Fruit fly (Drosophila melanogaster) whole organism, embryonic: ENCODE results near the gene ND-PDSW.

ENCODE experiments used
- Blimp-1 ChIP-seq: fragments of 200-800 bp; sonication (Bioruptor generic); optimal IDR thresholded peaks from 3 replicates; lab custom pipeline; 2018; ENCODE audit warnings: missing biosample characterization, missing genetic modification characterization, mild to moderate bottlenecking, moderate library complexity, missing genetic modification reagents
- CG10274 ChIP-seq: fragments of 200-800 bp; sonication (Bioruptor generic); optimal IDR thresholded peaks from 3 replicates; lab custom pipeline; 2017; ENCODE audit warnings: missing biosample characterization, mild to moderate bottlenecking, missing genetic modification characterization
- CG10321 ChIP-seq: fragments of 200-800 bp; sonication (Bioruptor generic); IDR thresholded peaks from 2 replicates; pipeline ENCODE4 v1.3.6; 2022; ENCODE audit warnings: missing biosample characterization, missing genetic modification characterization
- CG12391 ChIP-seq: fragments of 200-800 bp; sonication (Bioruptor generic); optimal IDR thresholded peaks from 3 replicates; lab custom pipeline; 2018; ENCODE audit warnings: missing biosample characterization, mild to moderate bottlenecking, missing genetic modification characterization, moderate library complexity
- CG14710 ChIP-seq: fragments of 200-800 bp; sonication (Bioruptor generic); optimal IDR thresholded peaks from 3 replicates; lab custom pipeline; 2019; ENCODE audit warnings: missing biosample characterization, mild to moderate bottlenecking, missing genetic modification characterization, moderate library complexity
- CG15601 ChIP-seq: fragments of 200-800 bp; sonication (Bioruptor generic); optimal IDR thresholded peaks from 3 replicates; lab custom pipeline; 2019; ENCODE audit warnings: missing biosample characterization, mild to moderate bottlenecking, missing genetic modification characterization, moderate library complexity
- CG17361 ChIP-seq: fragments of 200-800 bp; sonication (Bioruptor generic); IDR thresholded peaks from 3 replicates; pipeline ENCODE4 v1.3.6; 2022; ENCODE audit warnings: missing biosample characterization, missing genetic modification characterization
- CG17829 ChIP-seq: fragments of 200-800 bp; optimal IDR thresholded peaks from 2 replicates; lab custom pipeline; 2019; ENCODE audit warnings: missing biosample characterization, mild to moderate bottlenecking, missing genetic modification characterization, moderate library complexity
- CG18262 ChIP-seq: fragments of 200-800 bp; optimal IDR thresholded peaks from 3 replicates; lab custom pipeline; 2019; ENCODE audit warnings: missing biosample characterization, mild to moderate bottlenecking, missing genetic modification characterization, moderate library complexity
- CG18619 ChIP-seq: fragments of 200-800 bp; sonication (Bioruptor generic); optimal IDR thresholded peaks from 3 replicates; lab custom pipeline; 2017; ENCODE audit warnings: missing biosample characterization, mild to moderate bottlenecking, missing genetic modification characterization
- CG2678 ChIP-seq: fragments of 200-800 bp; sonication (Bioruptor generic); optimal IDR thresholded peaks from 3 replicates; lab custom pipeline; 2019; ENCODE audit warnings: missing biosample characterization, mild to moderate bottlenecking, missing genetic modification characterization, moderate library complexity
- CG33557 ChIP-seq: fragments of 200-800 bp; sonication (Bioruptor generic); optimal IDR thresholded peaks from 2 replicates; lab custom pipeline; 2019; ENCODE audit warnings: missing biosample characterization, mild to moderate bottlenecking, missing genetic modification characterization, moderate library complexity
- CG6272 ChIP-seq: fragments of 200-800 bp; sonication (Bioruptor generic); IDR thresholded peaks from 2 replicates; pipeline ENCODE4 v1.3.6; 2022; ENCODE audit warnings: missing biosample characterization, missing genetic modification characterization
- CG7839 ChIP-seq: fragments of 200-800 bp; sonication (Bioruptor generic); optimal IDR thresholded peaks from 3 replicates; lab custom pipeline; 2018; ENCODE audit warnings: missing biosample characterization, mild to moderate bottlenecking, missing genetic modification characterization, moderate library complexity
- CG7963 ChIP-seq: fragments of 200-800 bp; sonication (Bioruptor generic); IDR thresholded peaks from 3 replicates; pipeline ENCODE4 v1.3.6; 2022; ENCODE audit warnings: missing biosample characterization, missing genetic modification characterization; ENCODE audit not compliant: partially characterized antibody
- CG7987 ChIP-seq: fragments of 200-800 bp; sonication (Bioruptor generic); optimal IDR thresholded peaks from 2 replicates; lab custom pipeline; 2018; ENCODE audit warnings: missing biosample characterization, mild to moderate bottlenecking, missing genetic modification characterization, moderate library complexity
- CG8388 ChIP-seq: fragments of 200-800 bp; sonication (Bioruptor generic); optimal IDR thresholded peaks from 2 replicates; lab custom pipeline; 2019; ENCODE audit warnings: missing biosample characterization, mild to moderate bottlenecking, missing genetic modification characterization, moderate library complexity
- CG8924 ChIP-seq: fragments of 200-800 bp; optimal IDR thresholded peaks from 3 replicates; lab custom pipeline; 2019; ENCODE audit warnings: missing biosample characterization, mild to moderate bottlenecking, missing genetic modification characterization, moderate library complexity
- CG9437 ChIP-seq: fragments of 200-800 bp; sonication (Bioruptor generic); optimal IDR thresholded peaks from 2 replicates; lab custom pipeline; 2018; ENCODE audit warnings: missing biosample characterization, mild to moderate bottlenecking, missing genetic modification characterization
- CG9609 ChIP-seq: fragments of 200-800 bp; sonication (Bioruptor generic); optimal IDR thresholded peaks from 3 replicates; lab custom pipeline; 2016; ENCODE audit warnings: missing biosample characterization, missing genetic modification characterization
- CoRest ChIP-seq: fragments of 200-800 bp; sonication (Bioruptor generic); optimal IDR thresholded peaks from 3 replicates; lab custom pipeline; 2018; ENCODE audit warnings: missing biosample characterization, mild to moderate bottlenecking, missing genetic modification characterization, moderate library complexity
- D ChIP-seq, 2 experiments: fragments of 200-800 bp in 1 of 2; fragments of >200 bp in 1 of 2; sonication (Bioruptor generic) in 1 of 2; optimal IDR thresholded peaks; 2 replicates in 1 of 2; 3 replicates in 1 of 2; lab custom pipeline; 2017; ENCODE audit warnings: mild to moderate bottlenecking in 1 of 2, missing biosample characterization in 1 of 2, missing genetic modification characterization in 1 of 2, missing genetic modification reagents in 1 of 2
- Dip3 ChIP-seq: fragments of 200-800 bp; sonication (Bioruptor generic); optimal IDR thresholded peaks from 3 replicates; lab custom pipeline; 2016; ENCODE audit warnings: missing biosample characterization, missing genetic modification characterization
- Myb ChIP-seq: fragments of 200-800 bp; sonication (Bioruptor generic); optimal IDR thresholded peaks from 2 replicates; lab custom pipeline; 2016; ENCODE audit warnings: missing biosample characterization, missing genetic modification characterization
- PHDP ChIP-seq: fragments of 200-800 bp; sonication (Bioruptor generic); optimal IDR thresholded peaks from 3 replicates; lab custom pipeline; 2018; ENCODE audit warnings: missing biosample characterization, mild to moderate bottlenecking, missing genetic modification characterization, moderate library complexity
- Sox100B ChIP-seq: fragments of 200-800 bp; sonication (Bioruptor generic); optimal IDR thresholded peaks from 3 replicates; lab custom pipeline; 2018; ENCODE audit warnings: missing biosample characterization, mild to moderate bottlenecking, missing genetic modification characterization
- Sox102F ChIP-seq: fragments of 200-800 bp; sonication (Bioruptor generic); optimal IDR thresholded peaks from 2 replicates; lab custom pipeline; 2018; ENCODE audit warnings: missing biosample characterization, mild to moderate bottlenecking, missing genetic modification characterization, moderate library complexity
- Spps ChIP-seq: fragments of 200-800 bp; sonication (Bioruptor generic); optimal IDR thresholded peaks from 2 replicates; lab custom pipeline; 2018; ENCODE audit warnings: missing biosample characterization, mild to moderate bottlenecking, missing genetic modification characterization
- Ssrp ChIP-seq: fragments of 200-800 bp; sonication (Bioruptor generic); optimal IDR thresholded peaks from 2 replicates; lab custom pipeline; 2018; ENCODE audit warnings: missing biosample characterization, mild to moderate bottlenecking, missing genetic modification characterization, moderate library complexity
- Stat92E ChIP-seq, 3 experiments: fragments of >200 bp in 2 of 3; fragments of 200-800 bp in 1 of 3; sonication (Bioruptor generic) in 1 of 3; optimal IDR thresholded peaks; 2 replicates each; lab custom pipeline; 2017 to 2019; ENCODE audit warnings: missing biosample characterization in 3 of 3, missing genetic modification characterization in 3 of 3, mild to moderate bottlenecking in 1 of 3, moderate library complexity in 1 of 3
- Xrp1 ChIP-seq: fragments of 200-800 bp; sonication (Bioruptor generic); IDR thresholded peaks from 2 replicates; pipeline ENCODE4 v1.3.6; 2022; ENCODE audit warnings: missing biosample characterization, missing genetic modification characterization
- corto ChIP-seq: fragments of 200-800 bp; sonication (Bioruptor generic); optimal IDR thresholded peaks from 2 replicates; lab custom pipeline; 2016; ENCODE audit warnings: missing biosample characterization, mild to moderate bottlenecking, missing genetic modification characterization, moderate library complexity
- dmrt11E ChIP-seq: fragments of 200-800 bp; sonication (Bioruptor generic); optimal IDR thresholded peaks from 3 replicates; lab custom pipeline; 2018; ENCODE audit warnings: missing biosample characterization, mild to moderate bottlenecking, missing genetic modification characterization, moderate library complexity
- dmrt99B ChIP-seq: fragments of 200-800 bp; sonication (Bioruptor generic); optimal IDR thresholded peaks from 2 replicates; lab custom pipeline; 2018; ENCODE audit warnings: missing biosample characterization, mild to moderate bottlenecking, missing genetic modification characterization, moderate library complexity
- eve ChIP-seq, 2 experiments: fragments of >200 bp; optimal IDR thresholded peaks; 2 replicates each; lab custom pipeline; 2017; ENCODE audit warnings: missing biosample characterization in 2 of 2, missing genetic modification characterization in 2 of 2
- exex ChIP-seq: fragments of 200-800 bp; sonication (Bioruptor generic); optimal IDR thresholded peaks from 4 replicates; lab custom pipeline; 2018; ENCODE audit warnings: missing biosample characterization, mild to moderate bottlenecking, missing genetic modification characterization, moderate library complexity
- fd96Cb ChIP-seq: fragments of 200-800 bp; sonication (Bioruptor generic); optimal IDR thresholded peaks from 2 replicates; lab custom pipeline; 2018; ENCODE audit warnings: missing biosample characterization, mild to moderate bottlenecking, missing genetic modification characterization, moderate library complexity
- fru ChIP-seq: fragments of >200 bp; optimal IDR thresholded peaks from 2 replicates; lab custom pipeline; 2017
- gce ChIP-seq: fragments of 200-800 bp; sonication (Bioruptor generic); IDR thresholded peaks from 3 replicates; pipeline ENCODE4 v1.3.6; 2022; ENCODE audit warnings: missing biosample characterization, missing genetic modification characterization
- gem ChIP-seq: fragments of 200-800 bp; sonication (Bioruptor generic); optimal IDR thresholded peaks from 2 replicates; lab custom pipeline; 2019; ENCODE audit warnings: missing biosample characterization, mild to moderate bottlenecking, missing genetic modification characterization, moderate library complexity
- grau ChIP-seq: fragments of 200-800 bp; optimal IDR thresholded peaks from 3 replicates; lab custom pipeline; 2019; ENCODE audit warnings: missing biosample characterization, mild to moderate bottlenecking, missing genetic modification characterization, moderate library complexity
- lola ChIP-seq, 3 experiments: fragments of >200 bp in 2 of 3; fragments of 200-800 bp in 1 of 3; sonication (Bioruptor generic) in 1 of 3; optimal IDR thresholded peaks; 2 replicates each; lab custom pipeline; 2017 to 2019; ENCODE audit warnings: missing biosample characterization in 3 of 3, missing genetic modification characterization in 3 of 3, mild to moderate bottlenecking in 1 of 3, moderate library complexity in 1 of 3
- nmo ChIP-seq: fragments of 200-800 bp; sonication (Bioruptor generic); optimal IDR thresholded peaks from 2 replicates; lab custom pipeline; 2018; ENCODE audit warnings: missing biosample characterization, mild to moderate bottlenecking, missing genetic modification characterization, moderate library complexity
- otp ChIP-seq: fragments of 200-800 bp; sonication (Bioruptor generic); IDR thresholded peaks from 3 replicates; pipeline ENCODE4, ENCODE4 v1.3.6; 2022; ENCODE audit warnings: missing biosample characterization, missing genetic modification characterization
- pfk ChIP-seq: fragments of 200-800 bp; sonication (Bioruptor generic); optimal IDR thresholded peaks from 2 replicates; lab custom pipeline; 2018; ENCODE audit warnings: missing biosample characterization, mild to moderate bottlenecking, missing genetic modification characterization, moderate library complexity
- pzg ChIP-seq: fragments of 200-800 bp; sonication (Bioruptor generic); optimal IDR thresholded peaks from 3 replicates; lab custom pipeline; 2018; ENCODE audit warnings: missing biosample characterization, mild to moderate bottlenecking, missing genetic modification characterization, moderate library complexity
- row ChIP-seq: fragments of 200-800 bp; sonication (Bioruptor generic); IDR thresholded peaks from 3 replicates; pipeline ENCODE4 v1.3.6; 2022; ENCODE audit warnings: missing biosample characterization, missing genetic modification characterization
- trem ChIP-seq: fragments of 200-800 bp; optimal IDR thresholded peaks from 3 replicates; lab custom pipeline; 2019; ENCODE audit warnings: missing biosample characterization, mild to moderate bottlenecking, missing genetic modification characterization, moderate library complexity
- unpg ChIP-seq: fragments of 200-800 bp; sonication (Bioruptor generic); optimal IDR thresholded peaks from 3 replicates; lab custom pipeline; 2018; ENCODE audit warnings: missing biosample characterization, mild to moderate bottlenecking, missing genetic modification characterization, moderate library complexity

ND-PDSW gene

dm6 chr2L:3439502-3439901 lies 26.5 kb upstream of the ND-PDSW start:
- TF ChIP-seq CG10274 (GFP tag; lab: Kevin White, UChicago) (no peak), CG33557 (peak; percentile 31), Blimp-1 (peak; percentile 44), CG9609 (GFP tag; lab: Kevin White, UChicago) (no peak), CG9437 (GFP tag; lab: Kevin White, UChicago) (peak; percentile 10), lola (GFP tag; optimal IDR thresholded peaks at IDR 0.05; lab: Kevin White, UChicago) (peak in 1 of 3 experiments; percentile 70), Myb (no peak), unpg (GFP tag; lab: Kevin White, UChicago) (peak; percentile 41), CG7987 (no peak), CoRest (peak; percentile 23), dmrt11E (tag; lab: Kevin White, UChicago) (peak; percentile 69), Stat92E (GFP tag; optimal IDR thresholded peaks at IDR 0.05; lab: Kevin White, UChicago) (peak in 1 of 3 experiments; percentile 50), Xrp1 (GFP tag; lab: Robert Waterston, UW) (peak; percentile 51), CG8388 (GFP tag; lab: Kevin White, UChicago) (peak; percentile 37), Ssrp (tag; lab: Kevin White, UChicago) (peak; percentile 33), CG12391 (tag; lab: Kevin White, UChicago) (peak; percentile 37), corto (GFP tag; lab: Kevin White, UChicago) (no peak), Sox102F (peak; percentile 10), fru (lab: Kevin White, UChicago) (no peak), CG7963 (GFP tag; lab: Robert Waterston, UW) (no peak), trem (tag; lab: Kevin White, UChicago) (peak; percentile 12), dmrt99B (tag; lab: Kevin White, UChicago) (peak; percentile 34), CG2678 (tag; lab: Kevin White, UChicago) (peak; percentile 27), CG18619 (GFP tag; lab: Kevin White, UChicago) (no peak), CG8924 (tag; lab: Kevin White, UChicago) (peak; percentile 29), CG18262 (peak; percentile 67), pzg (GFP tag; lab: Kevin White, UChicago) (no peak), Sox100B (GFP tag; lab: Kevin White, UChicago) (peak; percentile 20), CG10321 (GFP tag; lab: Robert Waterston, UW) (no peak), gem (tag; lab: Kevin White, UChicago) (peak; percentile 70), Spps (peak; percentile 42), pfk (no peak), CG15601 (tag; lab: Kevin White, UChicago) (peak; percentile 64), fd96Cb (tag; lab: Kevin White, UChicago) (peak; percentile 20), CG17829 (tag; lab: Kevin White, UChicago) (peak; percentile 36), CG7839 (peak; percentile 16), CG14710 (tag; lab: Kevin White, UChicago) (peak; percentile 43), nmo (GFP tag; lab: Kevin White, UChicago) (peak; percentile 52), Dip3 (GFP tag; lab: Kevin White, UChicago) (no peak), row (GFP tag; lab: Robert Waterston, UW) (peak; percentile 52), exex (tag; lab: Kevin White, UChicago) (no peak), PHDP (tag; lab: Kevin White, UChicago) (peak; percentile 24), CG6272 (GFP tag; lab: Robert Waterston, UW) (no peak), D (optimal IDR thresholded peaks at IDR 0.05; lab: Kevin White, UChicago) (no peak), D (GFP tag; optimal IDR thresholded peaks at IDR 0.05; lab: Kevin White, UChicago) (peak; percentile 11), CG17361 (GFP tag; lab: Robert Waterston, UW) (peak; percentile 14; the same call in 1 of the 3 replicates), gce (GFP tag; lab: Robert Waterston, UW) (no peak), otp (no peak), grau (tag; lab: Kevin White, UChicago) (peak; percentile 26), eve (GFP tag; optimal IDR thresholded peaks at IDR 0.05; lab: Kevin White, UChicago) (peak in 1 of 2 experiments; percentile 2)
